Worm (Caenorhabditis elegans) whole organism, mixed stage, embryonic: ENCODE data around the gene dod-17.
A peak's percentile ranks its signal among the peaks of the same experiment; 100 is the strongest.

Experiments
- M03D4.4 ChIP-seq: sonication (generic microtip); optimal IDR thresholded peaks from 2 replicates; lab custom pipeline; 2017; ENCODE audit warnings: mild to moderate bottlenecking, missing genetic modification characterization, missing compliant biosample characterization
- ceh-39 ChIP-seq: fragments of 150-350 bp; optimal IDR thresholded peaks from 2 replicates; lab custom pipeline; 2014; ENCODE audit warnings: missing biosample characterization, missing genetic modification characterization
- ces-1 ChIP-seq: fragments of 150-350 bp; optimal IDR thresholded peaks from 2 replicates; lab custom pipeline; 2014; ENCODE audit warnings: missing biosample characterization, missing genetic modification reagents, missing genetic modification characterization
- cnd-1 ChIP-seq: fragments of 200-800 bp; sonication (Bioruptor generic); optimal IDR thresholded peaks from 2 replicates; lab custom pipeline; 2018; ENCODE audit warnings: mild to moderate bottlenecking, missing genetic modification characterization, missing compliant biosample characterization
- drap-1 ChIP-seq: fragments of 200-800 bp; sonication (Bioruptor generic); optimal IDR thresholded peaks from 3 replicates; lab custom pipeline; 2018; ENCODE audit warnings: mild to moderate bottlenecking, missing genetic modification characterization, missing compliant biosample characterization
- elt-1 ChIP-seq: sonication (generic microtip); optimal IDR thresholded peaks from 2 replicates; lab custom pipeline; 2017; ENCODE audit warnings: missing genetic modification characterization, mild to moderate bottlenecking, missing compliant biosample characterization, antibody characterized with exemption, moderate library complexity, borderline replicate concordance; ENCODE audit not compliant: insufficient read depth
- elt-3 ChIP-seq: fragments of 150-350 bp; optimal IDR thresholded peaks from 2 replicates; lab custom pipeline; 2014; ENCODE audit warnings: missing biosample characterization, missing genetic modification characterization
- flh-1 ChIP-seq: fragments of 200-800 bp; sonication (Bioruptor generic); optimal IDR thresholded peaks from 2 replicates; lab custom pipeline; 2018; ENCODE audit warnings: mild to moderate bottlenecking, missing genetic modification characterization, moderate library complexity, missing compliant biosample characterization
- hlh-1 ChIP-seq: fragments of 150-350 bp; optimal IDR thresholded peaks from 2 replicates; lab custom pipeline; 2014; ENCODE audit warnings: missing biosample characterization, missing genetic modification reagents, missing genetic modification characterization
- lin-13 ChIP-seq: fragments of 150-350 bp; optimal IDR thresholded peaks from 2 replicates; lab custom pipeline; 2014; ENCODE audit warnings: missing biosample characterization, missing genetic modification characterization
- lsy-2 ChIP-seq: fragments of 150-350 bp; optimal IDR thresholded peaks from 2 replicates; lab custom pipeline; 2014; ENCODE audit warnings: missing biosample characterization, missing genetic modification characterization
- mls-2 ChIP-seq: sonication (generic microtip); optimal IDR thresholded peaks from 2 replicates; lab custom pipeline; 2016; ENCODE audit warnings: mild to moderate bottlenecking, missing genetic modification characterization, moderate library complexity, missing compliant biosample characterization
- nhr-2 ChIP-seq: fragments of 150-350 bp; optimal IDR thresholded peaks from 2 replicates; lab custom pipeline; 2014; ENCODE audit warnings: missing biosample characterization, missing genetic modification characterization
- nhr-28 ChIP-seq: fragments of 150-350 bp; optimal IDR thresholded peaks from 2 replicates; lab custom pipeline; 2014; ENCODE audit warnings: missing biosample characterization, missing genetic modification characterization
- pha-4 ChIP-seq: fragments of 150-350 bp; optimal IDR thresholded peaks from 2 replicates; lab custom pipeline; 2018; ENCODE audit warnings: missing biosample characterization, missing genetic modification reagents, missing genetic modification characterization
- sem-2 ChIP-seq: fragments of 200-800 bp; sonication (Bioruptor generic); optimal IDR thresholded peaks from 2 replicates; lab custom pipeline; 2018; ENCODE audit warnings: mild to moderate bottlenecking, missing genetic modification characterization, missing compliant biosample characterization
- snpc-4 ChIP-seq: fragments of 150-350 bp; optimal IDR thresholded peaks from 2 replicates; lab custom pipeline; 2014; ENCODE audit warnings: missing biosample characterization, missing genetic modification characterization
- sptf-1 ChIP-seq: sonication (generic microtip); optimal IDR thresholded peaks from 2 replicates; lab custom pipeline; 2017; ENCODE audit warnings: mild to moderate bottlenecking, missing genetic modification characterization, moderate library complexity, missing compliant biosample characterization
- unc-120 ChIP-seq: sonication (generic microtip); optimal IDR thresholded peaks from 2 replicates; lab custom pipeline; 2017; ENCODE audit warnings: missing genetic modification characterization, missing compliant biosample characterization; ENCODE audit not compliant: poor library complexity, severe bottlenecking
- zip-8 ChIP-seq: fragments of 150-350 bp; optimal IDR thresholded peaks from 2 replicates; lab custom pipeline; 2014; ENCODE audit warnings: missing biosample characterization, missing genetic modification characterization

dod-17 gene

DNA sequence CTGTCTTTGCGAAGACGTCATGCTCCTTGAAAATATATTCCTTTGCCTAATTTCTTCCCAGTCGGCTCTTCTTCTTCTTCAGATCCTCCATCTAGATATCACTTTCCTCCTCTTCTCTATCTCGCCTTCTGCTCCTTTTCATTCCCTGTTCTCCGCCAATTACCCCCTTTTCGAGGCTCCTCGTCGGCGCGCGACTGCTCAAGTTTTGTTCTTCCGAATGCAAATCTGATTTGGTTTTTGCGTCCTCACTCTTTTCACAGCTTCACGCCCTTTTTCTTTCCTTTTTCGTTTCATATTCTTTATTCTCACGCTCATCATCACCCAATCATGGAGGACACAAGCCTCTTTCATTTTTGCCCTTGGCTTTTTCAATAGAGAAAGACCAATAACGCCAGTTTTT lies 40.7 kb downstream of the dod-17 start:
- TF ChIP-seq mls-2 (tag; lab: Kevin White, UChicago) (no peak), sptf-1 (tag; lab: Kevin White, UChicago) (peak; percentile 36), ces-1 (GFP tag; lab: Kevin White, UChicago) (peak; percentile 76), unc-120 (tag; lab: Kevin White, UChicago) (peak; percentile 7), cnd-1 (tag; lab: Kevin White, UChicago) (no peak), elt-3 (tag; lab: Kevin White, UChicago) (no peak), lin-13 (tag; lab: Kevin White, UChicago) (no peak), M03D4.4 (tag; lab: Kevin White, UChicago) (peak; percentile 1)

DNA sequence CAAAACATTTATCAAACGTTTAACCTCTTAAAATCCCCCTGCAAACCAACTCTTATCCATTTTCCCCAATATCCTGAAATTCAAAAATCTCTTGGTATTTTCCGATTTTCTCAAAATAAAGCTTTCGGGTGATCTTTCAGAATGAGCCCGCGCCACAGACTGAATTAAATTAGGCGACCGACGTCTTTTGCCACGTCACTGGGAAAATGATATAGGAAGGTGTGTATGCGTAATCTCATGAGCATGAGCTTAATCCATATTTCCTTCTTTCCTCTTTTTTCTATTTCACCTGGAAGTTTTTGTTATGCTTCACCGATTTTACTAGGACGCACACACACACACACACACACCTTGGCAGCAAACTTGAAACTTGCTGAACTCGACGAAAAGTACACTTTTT lies 44.9 kb downstream of the dod-17 start:
- no peak for TF ChIP-seq nhr-2 (tag; lab: Kevin White, UChicago)
- no peak for TF ChIP-seq sptf-1 (tag; lab: Kevin White, UChicago)
- no peak for TF ChIP-seq M03D4.4 (tag; lab: Kevin White, UChicago)
- TF ChIP-seq lsy-2: no peak
- TF ChIP-seq nhr-28: no peak
- no peak for TF ChIP-seq ceh-39 (tag; lab: Kevin White, UChicago)
- no peak for TF ChIP-seq pha-4

DNA sequence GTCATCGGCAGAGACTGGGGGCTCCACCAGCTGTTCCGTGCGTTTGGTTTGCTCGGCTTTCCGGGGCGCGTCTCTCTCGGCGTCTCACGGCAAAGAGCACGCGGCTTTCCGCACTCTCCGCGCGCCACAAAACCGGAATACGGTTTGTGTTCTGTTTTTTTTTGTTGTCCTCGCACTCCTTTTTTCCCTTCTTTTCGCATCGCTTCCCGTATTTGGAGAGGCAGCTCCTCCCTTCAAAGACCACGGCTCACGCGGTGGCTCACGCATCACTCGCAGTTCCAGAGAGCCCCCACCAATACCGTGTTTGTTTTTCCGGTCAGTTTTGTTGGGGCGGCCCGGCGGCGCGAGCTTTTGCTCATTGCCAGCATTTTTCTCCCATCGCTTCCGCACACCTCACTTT lies 46.8 kb downstream of the dod-17 start:
- TF ChIP-seq hlh-1 (tag; lab: Kevin White, UChicago) (no peak), pha-4 (peak; percentile 8), ceh-39 (tag; lab: Kevin White, UChicago) (no peak), zip-8 (tag; lab: Kevin White, UChicago) (no peak), unc-120 (tag; lab: Kevin White, UChicago) (peak; percentile 31), sptf-1 (tag; lab: Kevin White, UChicago) (peak; percentile 51), mls-2 (tag; lab: Kevin White, UChicago) (no peak), drap-1 (GFP tag; lab: Kevin White, UChicago) (peak; percentile 27)

ce11 chrIV:13025853-13026343 lies 49.8 kb downstream of the dod-17 start:
- peak; percentile 35 for TF ChIP-seq M03D4.4 (tag; lab: Kevin White, UChicago)
- TF ChIP-seq snpc-4 (tag; lab: Kevin White, UChicago): no peak
- TF ChIP-seq ces-1 (GFP tag; lab: Kevin White, UChicago): peak; percentile 89
- peak; percentile 47 for TF ChIP-seq sptf-1 (tag; lab: Kevin White, UChicago)

- no peak for TF ChIP-seq elt-1 (tag; lab: Kevin White, UChicago)
- no peak for TF ChIP-seq flh-1 (GFP tag; lab: Kevin White, UChicago)
- no peak for TF ChIP-seq M03D4.4 (tag; lab: Kevin White, UChicago)
- no peak for TF ChIP-seq mls-2 (tag; lab: Kevin White, UChicago)
- no peak for TF ChIP-seq sem-2 (GFP tag; lab: Kevin White, UChicago)
Measured at ce11 chrIV:13026762-13027161, 50.7 kb downstream of the dod-17 start.
